Worm (Caenorhabditis elegans) whole organism, L4 larva: ENCODE measurements around the gene srh-75.

Experiments
- F10B5.3 ChIP-seq: sonication (generic microtip); optimal IDR thresholded peaks from 2 replicates; lab custom pipeline; 2016; ENCODE audit warnings: mild to moderate bottlenecking, missing genetic modification characterization, missing compliant biosample characterization
- F37D6.2 ChIP-seq: sonication (generic microtip); optimal IDR thresholded peaks from 2 replicates; lab custom pipeline; 2016; ENCODE audit warnings: mild to moderate bottlenecking, missing genetic modification characterization, missing compliant biosample characterization
- F44E2.7 ChIP-seq: fragments of 200-800 bp; sonication (Bioruptor generic); IDR thresholded peaks from 2 replicates; pipeline ENCODE4 v2.1.2; 2022; ENCODE audit warnings: missing genetic modification characterization, missing compliant biosample characterization
- F49E8.2 ChIP-seq: sonication (generic microtip); optimal IDR thresholded peaks from 2 replicates; lab custom pipeline; 2016; ENCODE audit warnings: missing compliant biosample characterization, mild to moderate bottlenecking, missing genetic modification characterization, borderline replicate concordance
- R02D3.7 ChIP-seq: fragments of 150-350 bp; sonication (generic microtip); optimal IDR thresholded peaks from 3 replicates; lab custom pipeline; 2014; ENCODE audit warnings: missing biosample characterization, missing genetic modification characterization
- T20F7.1 ChIP-seq: fragments of 200-800 bp; sonication (Bioruptor generic); optimal IDR thresholded peaks from 2 replicates; lab custom pipeline; 2018; ENCODE audit warnings: mild to moderate bottlenecking, missing genetic modification characterization, missing compliant biosample characterization
- Y48G9A.11 ChIP-seq: fragments of 200-800 bp; sonication (Bioruptor generic); IDR thresholded peaks from 2 replicates; pipeline ENCODE4 v1.3.6; 2022; ENCODE audit warnings: missing genetic modification reagents, missing genetic modification characterization, missing compliant biosample characterization
- ZK546.5 ChIP-seq, 2 experiments: sonication (generic microtip); optimal IDR thresholded peaks; 2 replicates each; lab custom pipeline; 2017; ENCODE audit warnings: missing biosample characterization in 2 of 2, missing genetic modification characterization in 2 of 2
- ces-1 ChIP-seq: fragments of 150-350 bp; sonication (generic microtip); optimal IDR thresholded peaks from 4 replicates; lab custom pipeline; 2014; ENCODE audit warnings: missing biosample characterization, missing genetic modification reagents, missing genetic modification characterization
- daf-8 ChIP-seq: fragments of 200-800 bp; sonication (Bioruptor generic); IDR thresholded peaks from 2 replicates; pipeline ENCODE4 v1.3.6; 2022; ENCODE audit warnings: missing genetic modification characterization, missing compliant biosample characterization
- dmd-6 ChIP-seq: fragments of 200-800 bp; sonication (Bioruptor generic); IDR thresholded peaks from 2 replicates; pipeline ENCODE4 v1.3.6; 2022; ENCODE audit warnings: missing genetic modification reagents, missing genetic modification characterization, missing compliant biosample characterization
- duxl-1 ChIP-seq: sonication (generic microtip); optimal IDR thresholded peaks from 2 replicates; lab custom pipeline; 2016; ENCODE audit warnings: mild to moderate bottlenecking, missing genetic modification characterization, moderate library complexity, missing compliant biosample characterization; ENCODE audit not compliant: poor library complexity
- dve-1 ChIP-seq: sonication (generic microtip); optimal IDR thresholded peaks from 2 replicates; lab custom pipeline; 2017; ENCODE audit warnings: antibody characterized with exemption, mild to moderate bottlenecking, missing genetic modification characterization, missing compliant biosample characterization; ENCODE audit not compliant: insufficient read depth
- egl-27 ChIP-seq: sonication (generic microtip); optimal IDR thresholded peaks from 3 replicates; lab custom pipeline; 2017; ENCODE audit warnings: missing biosample characterization, missing genetic modification reagents, missing genetic modification characterization
- fkh-10 ChIP-seq: fragments of 150-350 bp; optimal IDR thresholded peaks from 2 replicates; lab custom pipeline; 2014; ENCODE audit warnings: missing biosample characterization, missing genetic modification reagents, missing genetic modification characterization
- fos-1 ChIP-seq: fragments of 150-350 bp; optimal IDR thresholded peaks from 2 replicates; lab custom pipeline; 2014; ENCODE audit warnings: missing biosample characterization, missing genetic modification characterization
- hlh-11 ChIP-seq: fragments of 200-800 bp; sonication (Bioruptor generic); optimal IDR thresholded peaks from 2 replicates; lab custom pipeline; 2018; ENCODE audit warnings: mild to moderate bottlenecking, missing genetic modification characterization, missing compliant biosample characterization
- hmg-1.1 ChIP-seq: fragments of 200-800 bp; sonication (Bioruptor generic); IDR thresholded peaks from 2 replicates; pipeline ENCODE4 v1.3.6; 2022; ENCODE audit warnings: missing genetic modification reagents, missing genetic modification characterization, missing compliant biosample characterization
- jun-1 ChIP-seq: fragments of 150-350 bp; optimal IDR thresholded peaks from 2 replicates; lab custom pipeline; 2014; ENCODE audit warnings: missing biosample characterization, missing genetic modification reagents, missing genetic modification characterization
- lin-1 ChIP-seq: fragments of 200-800 bp; sonication (Bioruptor generic); IDR thresholded peaks from 2 replicates; pipeline ENCODE4 v1.3.6; 2022; ENCODE audit warnings: missing genetic modification reagents, missing genetic modification characterization, missing compliant biosample characterization
- lin-13 ChIP-seq: fragments of 150-350 bp; optimal IDR thresholded peaks from 2 replicates; lab custom pipeline; 2014; ENCODE audit warnings: missing biosample characterization, missing genetic modification reagents, missing genetic modification characterization
- lin-15B ChIP-seq: fragments of 150-350 bp; sonication (generic microtip); optimal IDR thresholded peaks from 3 replicates; lab custom pipeline; 2014; ENCODE audit warnings: missing biosample characterization, missing genetic modification characterization
- lin-29 ChIP-seq: fragments of 200-800 bp; sonication (Bioruptor generic); IDR thresholded peaks from 2 replicates; pipeline ENCODE4 v1.3.6; 2022; ENCODE audit warnings: missing genetic modification reagents, missing genetic modification characterization, missing compliant biosample characterization
- lin-38 ChIP-seq: fragments of 200-800 bp; sonication (Bioruptor generic); IDR thresholded peaks from 2 replicates; pipeline ENCODE4 v1.3.6; 2022; ENCODE audit warnings: missing genetic modification reagents, missing genetic modification characterization, missing compliant biosample characterization
- lsy-2 ChIP-seq, 2 experiments: fragments of 150-350 bp in 1 of 2; sonication (generic microtip) in 1 of 2; optimal IDR thresholded peaks; 2 replicates each; lab custom pipeline; 2014 to 2017; ENCODE audit warnings: missing biosample characterization in 2 of 2, missing genetic modification characterization in 2 of 2
- mdl-1 ChIP-seq, 2 experiments: fragments of 150-350 bp in 1 of 2; sonication (generic microtip) in 1 of 2; optimal IDR thresholded peaks; 2 replicates each; lab custom pipeline; 2014 to 2017; ENCODE audit warnings: missing biosample characterization in 2 of 2, missing genetic modification characterization in 2 of 2
- mdt-29 ChIP-seq: fragments of 200-800 bp; sonication (Bioruptor generic); IDR thresholded peaks from 2 replicates; pipeline ENCODE4 v1.3.6; 2022; ENCODE audit warnings: missing genetic modification reagents, missing genetic modification characterization, missing compliant biosample characterization
- mep-1 ChIP-seq: fragments of 150-350 bp; sonication (generic microtip); optimal IDR thresholded peaks from 3 replicates; lab custom pipeline; 2014; ENCODE audit warnings: missing biosample characterization, missing genetic modification characterization
- mes-2 ChIP-seq: sonication (generic microtip); optimal IDR thresholded peaks from 2 replicates; lab custom pipeline; 2016; ENCODE audit warnings: missing genotype, mild to moderate bottlenecking, missing genetic modification characterization, missing compliant biosample characterization; ENCODE audit not compliant: poor library complexity, severe bottlenecking
- mxl-3 ChIP-seq: fragments of 200-800 bp; sonication (Bioruptor generic); optimal IDR thresholded peaks from 2 replicates; lab custom pipeline; 2018; ENCODE audit warnings: mild to moderate bottlenecking, missing genetic modification characterization, missing compliant biosample characterization
- nhr-11 ChIP-seq: fragments of 150-350 bp; optimal IDR thresholded peaks from 2 replicates; lab custom pipeline; 2014; ENCODE audit warnings: missing biosample characterization, missing genetic modification characterization
- nhr-237 ChIP-seq: sonication (generic microtip); optimal IDR thresholded peaks from 2 replicates; lab custom pipeline; 2017; ENCODE audit warnings: missing biosample characterization, missing genetic modification characterization
- nhr-25 ChIP-seq: sonication (generic microtip); optimal IDR thresholded peaks from 2 replicates; lab custom pipeline; 2017; ENCODE audit warnings: missing genetic modification characterization, mild to moderate bottlenecking, missing compliant biosample characterization, antibody characterized with exemption, moderate library complexity, borderline replicate concordance; ENCODE audit not compliant: insufficient read depth
- nhr-28 ChIP-seq: fragments of 150-350 bp; optimal IDR thresholded peaks from 2 replicates; lab custom pipeline; 2014; ENCODE audit warnings: missing biosample characterization, missing genetic modification characterization
- nhr-6 ChIP-seq: fragments of 150-350 bp; optimal IDR thresholded peaks from 2 replicates; lab custom pipeline; 2014; ENCODE audit warnings: missing biosample characterization, missing genetic modification characterization
- nhr-77 ChIP-seq: fragments of 150-350 bp; optimal IDR thresholded peaks from 2 replicates; lab custom pipeline; 2014; ENCODE audit warnings: missing biosample characterization, missing genetic modification characterization
- pqm-1 ChIP-seq: sonication (generic microtip); optimal IDR thresholded peaks from 2 replicates; lab custom pipeline; 2017; ENCODE audit warnings: missing biosample characterization, missing genetic modification characterization
- rbr-2 ChIP-seq: sonication (generic microtip); optimal IDR thresholded peaks from 2 replicates; lab custom pipeline; 2016; ENCODE audit warnings: missing genotype, missing genetic modification characterization, missing compliant biosample characterization
- saeg-2 ChIP-seq: fragments of 200-800 bp; sonication (Bioruptor generic); IDR thresholded peaks from 2 replicates; pipeline ENCODE4 v1.3.6; 2022; ENCODE audit warnings: missing genetic modification reagents, missing genetic modification characterization, missing compliant biosample characterization
- skn-1 ChIP-seq: fragments of 150-350 bp; optimal IDR thresholded peaks from 2 replicates; lab custom pipeline; 2014; ENCODE audit warnings: missing biosample characterization, missing genetic modification characterization
- tra-1 ChIP-seq: fragments of 200-800 bp; sonication (Bioruptor generic); IDR thresholded peaks from 2 replicates; pipeline ENCODE4 v1.3.6; 2022; ENCODE audit warnings: missing genetic modification reagents, missing genetic modification characterization, missing compliant biosample characterization
- unc-130 ChIP-seq: sonication (generic microtip); optimal IDR thresholded peaks from 2 replicates; lab custom pipeline; 2016; ENCODE audit warnings: missing genetic modification reagents, missing genetic modification characterization, missing compliant biosample characterization
- unc-39 ChIP-seq: sonication (generic microtip); optimal IDR thresholded peaks from 2 replicates; lab custom pipeline; 2017; ENCODE audit warnings: missing biosample characterization, missing genetic modification characterization
- vab-7 ChIP-seq: fragments of 200-800 bp; sonication (Bioruptor generic); IDR thresholded peaks from 2 replicates; pipeline ENCODE4 v1.3.6; 2022; ENCODE audit warnings: missing genetic modification reagents, missing genetic modification characterization, missing compliant biosample characterization
- zag-1 ChIP-seq: fragments of 150-350 bp; optimal IDR thresholded peaks from 2 replicates; lab custom pipeline; 2014; ENCODE audit warnings: missing biosample characterization, missing genetic modification characterization
- zfp-2 ChIP-seq: sonication (generic microtip); optimal IDR thresholded peaks from 2 replicates; lab custom pipeline; 2016; ENCODE audit warnings: mild to moderate bottlenecking, missing genetic modification characterization, missing compliant biosample characterization
- ztf-11 ChIP-seq: fragments of 150-350 bp; optimal IDR thresholded peaks from 2 replicates; lab custom pipeline; 2014; ENCODE audit warnings: missing biosample characterization, missing genetic modification characterization
- ztf-7 ChIP-seq: fragments of 150-350 bp; optimal IDR thresholded peaks from 2 replicates; lab custom pipeline; 2014; ENCODE audit warnings: missing biosample characterization, missing genetic modification characterization

Gene srh-75

DNA sequence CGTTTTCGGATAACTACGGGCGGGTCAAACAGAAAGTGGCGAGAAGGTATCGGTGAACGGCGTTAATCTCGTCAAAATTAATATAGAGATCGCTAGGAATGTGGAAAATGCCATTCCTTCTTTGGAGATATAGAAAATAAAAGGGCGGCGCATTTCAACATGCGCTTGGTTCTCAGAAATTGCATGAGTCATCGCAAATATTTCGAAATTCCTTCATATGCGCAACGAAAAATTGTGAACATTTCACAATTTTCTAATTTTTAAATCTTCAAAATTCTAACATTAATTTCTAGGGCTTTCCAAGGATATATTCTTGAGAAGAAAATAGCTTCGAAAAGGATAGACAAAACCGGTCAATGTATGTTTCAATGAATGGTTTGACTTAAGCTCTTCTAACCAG is 21.9 kb upstream of the srh-75 start:
- TF ChIP-seq F44E2.7 (no peak), ces-1 (GFP tag; lab: Kevin White, UChicago) (no peak), dmd-6 (GFP tag; lab: Robert Waterston, UW) (no peak), ztf-7 (tag; lab: Kevin White, UChicago) (no peak), lin-15B (no peak), skn-1 (tag; lab: Kevin White, UChicago) (no peak), nhr-6 (tag; lab: Kevin White, UChicago) (no peak), fos-1 (tag; lab: Kevin White, UChicago) (no peak), mxl-3 (GFP tag; lab: Kevin White, UChicago) (no peak), egl-27 (no peak), zag-1 (no peak), nhr-11 (tag; lab: Kevin White, UChicago) (no peak), mdl-1 (tag; optimal IDR thresholded peaks at IDR 0.05; lab: Kevin White, UChicago) (no peak), vab-7 (GFP tag; lab: Robert Waterston, UW) (no peak), nhr-28 (no peak), jun-1 (tag; lab: Kevin White, UChicago) (no peak), lin-1 (GFP tag; lab: Robert Waterston, UW) (no peak), Y48G9A.11 (GFP tag; lab: Robert Waterston, UW) (no peak), ZK546.5 (tag; optimal IDR thresholded peaks at IDR 0.05; lab: Kevin White, UChicago) (no peak), saeg-2 (no peak)

DNA sequence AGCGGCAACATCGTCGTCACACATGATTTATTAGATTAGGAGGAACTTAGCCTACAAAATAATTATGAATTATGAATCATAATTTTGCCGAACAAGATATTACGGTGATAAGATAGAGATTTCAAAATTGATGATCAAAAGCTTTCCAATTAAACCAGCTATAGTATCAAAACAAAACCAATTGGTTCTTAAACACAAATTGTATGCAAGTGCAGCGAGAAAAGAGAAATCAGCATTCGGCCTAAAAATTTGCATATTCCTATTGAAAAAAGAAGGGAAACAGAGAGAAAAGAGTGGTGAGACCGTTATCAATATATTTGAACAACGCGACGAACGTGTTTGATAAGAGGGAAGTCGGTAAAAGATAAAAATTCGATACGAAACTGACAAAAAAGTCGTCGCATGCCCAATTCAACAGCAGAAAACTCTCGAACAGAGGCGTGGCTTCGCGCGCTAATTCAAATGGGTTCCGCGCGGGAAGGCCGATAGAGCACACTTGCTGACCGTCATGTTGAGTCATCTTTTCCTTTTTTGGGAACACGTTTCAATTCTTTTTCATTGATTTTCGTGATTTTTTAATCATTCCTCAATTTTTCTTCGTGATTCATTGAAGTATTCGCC is 21.3 kb upstream of the srh-75 start, which contains the start of gene act-2:
act-2 (minus strand) TSS at position 51 of the 621 bp plus-strand sequence.
- TF ChIP-seq hlh-11 (peak; percentile 86), mep-1 (tag; lab: Kevin White, UChicago) (peak; percentile 84), ztf-11 (tag; lab: Kevin White, UChicago) (no peak), mes-2 (tag; lab: Kevin White, UChicago) (peak; percentile 76), fkh-10 (GFP tag; lab: Kevin White, UChicago) (peak; percentile 64), ZK546.5 (tag; optimal IDR thresholded peaks at IDR 0.05; lab: Kevin White, UChicago) (no peak), rbr-2 (tag; lab: Kevin White, UChicago) (peak; percentile 72), ztf-7 (tag; lab: Kevin White, UChicago) (no peak), nhr-28 (peak; percentile 55), nhr-237 (no peak), nhr-25 (tag; lab: Kevin White, UChicago) (peak; percentile 89), tra-1 (GFP tag; lab: Robert Waterston, UW) (0 out of 2 replicates have a peak, but pooled peaks have one; percentile 45), F10B5.3 (no peak), unc-130 (peak; percentile 21), zfp-2 (tag; lab: Kevin White, UChicago) (peak; percentile 9), lin-15B (no peak), unc-39 (no peak), mdt-29 (GFP tag; lab: Robert Waterston, UW) (0 out of 2 replicates have a peak, but pooled peaks have one; percentile 32), T20F7.1 (peak; percentile 47), lin-29 (GFP tag; lab: Robert Waterston, UW) (no peak), R02D3.7 (no peak), F37D6.2 (tag; lab: Kevin White, UChicago) (no peak), hmg-1.1 (GFP tag; lab: Robert Waterston, UW) (peak; percentile 57; the same call in 1 of the 2 replicates), duxl-1 (tag; lab: Kevin White, UChicago) (peak; percentile 10), nhr-6 (tag; lab: Kevin White, UChicago) (peak; percentile 61), nhr-77 (tag; lab: Kevin White, UChicago) (peak; percentile 32), lin-13 (GFP tag; lab: Kevin White, UChicago) (peak; percentile 28), nhr-11 (tag; lab: Kevin White, UChicago) (peak; percentile 45), F49E8.2 (tag; lab: Kevin White, UChicago) (no peak), mxl-3 (GFP tag; lab: Kevin White, UChicago) (peak; percentile 84), Y48G9A.11 (GFP tag; lab: Robert Waterston, UW) (0 out of 2 replicates have a peak, but pooled peaks have one; percentile 42), lin-38 (GFP tag; lab: Robert Waterston, UW) (peak; percentile 94), pqm-1 (tag; lab: Kevin White, UChicago) (peak; percentile 71), vab-7 (GFP tag; lab: Robert Waterston, UW) (peak; percentile 42; the same call in 1 of the 2 replicates), dve-1 (tag; lab: Kevin White, UChicago) (peak; percentile 78), daf-8 (GFP tag; lab: Robert Waterston, UW) (no peak), dmd-6 (GFP tag; lab: Robert Waterston, UW) (peak; percentile 57), lsy-2 (tag; optimal IDR thresholded peaks at IDR 0.05; lab: Kevin White, UChicago) (peak in 1 of 2 experiments; percentile 84)
